Worm (Caenorhabditis elegans): Measurements from ENCODE around the gene fbxa-64.

Gene fbxa-64

ce11 chrV:3295368-3295767, 17.4 kb upstream of the fbxa-64 start:
- TF ChIP-seq unc-62 (GFP tag; optimal IDR thresholded peaks at IDR 0.05) (no peak), ham-2 (GFP tag; optimal IDR thresholded peaks at IDR 0.05) (no peak), unc-120 (tag; optimal IDR thresholded peaks at IDR 0.05; ENCODE audit: poor library complexity, severe bottlenecking) (no peak), sem-2 (GFP tag; optimal IDR thresholded peaks at IDR 0.05) (no peak), flh-1 (GFP tag; optimal IDR thresholded peaks at IDR 0.05) (no peak), cnd-1 (tag; optimal IDR thresholded peaks at IDR 0.05) (no peak), mab-5 (tag; optimal IDR thresholded peaks at IDR 0.05) (no peak), pha-4 (tag; optimal IDR thresholded peaks at IDR 0.05) (no peak), zip-8 (tag; optimal IDR thresholded peaks at IDR 0.05) (no peak), nhr-237 (tag; optimal IDR thresholded peaks at IDR 0.05) (no peak), mep-1 (tag; optimal IDR thresholded peaks at IDR 0.05) (no peak), lin-13 (tag; optimal IDR thresholded peaks at IDR 0.05) (no peak), ceh-83 (GFP tag; optimal IDR thresholded peaks at IDR 0.05) (no peak), blmp-1 (tag; optimal IDR thresholded peaks at IDR 0.05) (no peak), snpc-4 (tag; optimal IDR thresholded peaks at IDR 0.05) (no peak)

- no peak for TF ChIP-seq elt-3 (tag; optimal IDR thresholded peaks at IDR 0.05)
- TF ChIP-seq unc-39 (tag; optimal IDR thresholded peaks at IDR 0.05) = no peak
- TF ChIP-seq ceh-83 (GFP tag; optimal IDR thresholded peaks at IDR 0.05) = no peak
- TF ChIP-seq unc-62 (GFP tag; optimal IDR thresholded peaks at IDR 0.05) = no peak
- no peak for TF ChIP-seq zip-8 (tag; optimal IDR thresholded peaks at IDR 0.05)
- TF ChIP-seq nhr-12 (tag; optimal IDR thresholded peaks at IDR 0.05) = no peak
- no peak for TF ChIP-seq mep-1 (tag; optimal IDR thresholded peaks at IDR 0.05)
- no peak for TF ChIP-seq ces-1 (GFP tag; optimal IDR thresholded peaks at IDR 0.05)
- TF ChIP-seq ceh-39 (tag; optimal IDR thresholded peaks at IDR 0.05) = no peak
- TF ChIP-seq elt-1 (tag; optimal IDR thresholded peaks at IDR 0.05; ENCODE audit: borderline replicate concordance, insufficient read depth) = no peak
- TF ChIP-seq ceh-43 (GFP tag; optimal IDR thresholded peaks at IDR 0.05) = no peak
- TF ChIP-seq nhr-76 (tag; optimal IDR thresholded peaks at IDR 0.05) = no peak
- TF ChIP-seq drap-1 (GFP tag; optimal IDR thresholded peaks at IDR 0.05) = no peak
- TF ChIP-seq M03D4.4 (tag; optimal IDR thresholded peaks at IDR 0.05) = no peak
- TF ChIP-seq unc-120 (tag; optimal IDR thresholded peaks at IDR 0.05; ENCODE audit: poor library complexity, severe bottlenecking) = no peak
- TF ChIP-seq blmp-1 (tag; optimal IDR thresholded peaks at IDR 0.05) = no peak
- no peak for TF ChIP-seq hlh-1 (tag; optimal IDR thresholded peaks at IDR 0.05)
- TF ChIP-seq lsy-2 (tag; optimal IDR thresholded peaks at IDR 0.05) = no peak
- TF ChIP-seq sptf-1 (tag; optimal IDR thresholded peaks at IDR 0.05) = no peak
Measured at ce11 chrV:3289267-3289666, 11.3 kb upstream of the fbxa-64 start, which contains the start of gene F35F10.6. Gene F35F10.6 (minus strand): TSS chrV:3289367.

ce11 chrV:3288134-3288533, 10.2 kb upstream of the fbxa-64 start:
- no peak for TF ChIP-seq lin-32 (GFP tag; optimal IDR thresholded peaks at IDR 0.05)
- TF ChIP-seq unc-62 (GFP tag; optimal IDR thresholded peaks at IDR 0.05) = no peak
- no peak for TF ChIP-seq ceh-39 (tag; optimal IDR thresholded peaks at IDR 0.05)
- TF ChIP-seq mls-2 (tag; optimal IDR thresholded peaks at IDR 0.05) = no peak
- TF ChIP-seq pha-4 (tag; optimal IDR thresholded peaks at IDR 0.05) = no peak
- no peak for TF ChIP-seq hlh-1 (tag; optimal IDR thresholded peaks at IDR 0.05)
- no peak for TF ChIP-seq sptf-1 (tag; optimal IDR thresholded peaks at IDR 0.05)
- TF ChIP-seq M03D4.4 (tag; optimal IDR thresholded peaks at IDR 0.05) = no peak
- no peak for TF ChIP-seq cnd-1 (tag; optimal IDR thresholded peaks at IDR 0.05)
- TF ChIP-seq elt-3 (tag; optimal IDR thresholded peaks at IDR 0.05) = no peak
- no peak for TF ChIP-seq ztf-11 (tag; optimal IDR thresholded peaks at IDR 0.05)
- TF ChIP-seq nhr-12 (tag; optimal IDR thresholded peaks at IDR 0.05) = no peak
- TF ChIP-seq mep-1 (tag; optimal IDR thresholded peaks at IDR 0.05) = no peak
- TF ChIP-seq lsy-2 (tag; optimal IDR thresholded peaks at IDR 0.05) = no peak
- no peak for TF ChIP-seq ceh-43 (GFP tag; optimal IDR thresholded peaks at IDR 0.05)
- no peak for TF ChIP-seq tbx-8 (GFP tag; optimal IDR thresholded peaks at IDR 0.05)
- TF ChIP-seq ham-2 (GFP tag; optimal IDR thresholded peaks at IDR 0.05) = no peak
- no peak for TF ChIP-seq nhr-76 (tag; optimal IDR thresholded peaks at IDR 0.05)

- TF ChIP-seq lsy-2 (tag; optimal IDR thresholded peaks at IDR 0.05) (no peak), flh-1 (GFP tag; optimal IDR thresholded peaks at IDR 0.05) (no peak), mab-5 (tag; optimal IDR thresholded peaks at IDR 0.05) (no peak), cnd-1 (tag; optimal IDR thresholded peaks at IDR 0.05) (no peak), unc-39 (tag; optimal IDR thresholded peaks at IDR 0.05) (no peak), ces-1 (GFP tag; optimal IDR thresholded peaks at IDR 0.05) (no peak), ceh-83 (GFP tag; optimal IDR thresholded peaks at IDR 0.05) (no peak), ztf-11 (tag; optimal IDR thresholded peaks at IDR 0.05) (no peak), ceh-39 (tag; optimal IDR thresholded peaks at IDR 0.05) (no peak)
Measured at ce11 chrV:3287330-3287729, 9.4 kb upstream of the fbxa-64 start, which contains the start of gene F35F10.7. Gene F35F10.7 (minus strand): TSS chrV:3287430.

Measured in whole organism, mixed stage, embryonic.